Fruit fly (Drosophila melanogaster) whole organism, embryonic: Measurements from ENCODE around the gene CG12075.

Experiments used
- Abd-B ChIP-seq: fragments of 200-800 bp; sonication (Bioruptor generic); optimal IDR thresholded peaks from 2 replicates; lab custom pipeline; 2018; ENCODE audit warnings: missing biosample characterization, mild to moderate bottlenecking, missing genetic modification characterization, moderate library complexity
- Aef1 ChIP-seq: fragments of 200-800 bp; sonication (Bioruptor generic); IDR thresholded peaks from 3 replicates; pipeline ENCODE4 v1.3.6; 2022; ENCODE audit warnings: missing biosample characterization, missing genetic modification characterization
- Atf3 ChIP-seq: fragments of 200-800 bp; sonication (Bioruptor generic); optimal IDR thresholded peaks from 3 replicates; lab custom pipeline; 2016; ENCODE audit warnings: missing biosample characterization, missing genetic modification characterization
- CG10147 ChIP-seq: fragments of 200-800 bp; sonication (Bioruptor generic); optimal IDR thresholded peaks from 2 replicates; lab custom pipeline; 2019; ENCODE audit warnings: missing biosample characterization, mild to moderate bottlenecking, missing genetic modification characterization, moderate library complexity
- CG11695 ChIP-seq: fragments of 200-800 bp; sonication (Bioruptor generic); IDR thresholded peaks from 3 replicates; pipeline ENCODE4 v1.3.6; 2022; ENCODE audit warnings: missing biosample characterization, missing genetic modification characterization
- CG12299 ChIP-seq: fragments of 200-800 bp; sonication (Bioruptor generic); optimal IDR thresholded peaks from 2 replicates; lab custom pipeline; 2018; ENCODE audit warnings: missing biosample characterization, mild to moderate bottlenecking, missing genetic modification characterization
- CG12942 ChIP-seq: fragments of 200-800 bp; sonication (Bioruptor generic); optimal IDR thresholded peaks from 3 replicates; lab custom pipeline; 2016; ENCODE audit warnings: missing biosample characterization, missing genetic modification characterization
- CG14441 ChIP-seq: fragments of 200-800 bp; sonication (Bioruptor generic); IDR thresholded peaks from 2 replicates; pipeline ENCODE4 v1.3.6; 2022; ENCODE audit warnings: missing biosample characterization, missing genetic modification characterization
- CG15073 ChIP-seq: fragments of 200-800 bp; sonication (Bioruptor generic); optimal IDR thresholded peaks from 2 replicates; lab custom pipeline; 2016; ENCODE audit warnings: missing biosample characterization, missing genetic modification characterization
- CG15514 ChIP-seq: fragments of 200-800 bp; sonication (Bioruptor generic); optimal IDR thresholded peaks from 3 replicates; lab custom pipeline; 2017; ENCODE audit warnings: missing biosample characterization, missing genetic modification characterization, mild to moderate bottlenecking, moderate library complexity, missing genetic modification reagents
- CG17186 ChIP-seq: fragments of 200-800 bp; sonication (Bioruptor generic); optimal IDR thresholded peaks from 3 replicates; lab custom pipeline; 2017; ENCODE audit warnings: missing biosample characterization, missing genetic modification reagents, missing genetic modification characterization
- CG17361 ChIP-seq: fragments of 200-800 bp; sonication (Bioruptor generic); IDR thresholded peaks from 3 replicates; pipeline ENCODE4 v1.3.6; 2022; ENCODE audit warnings: missing biosample characterization, missing genetic modification characterization
- CG2199 ChIP-seq: fragments of 200-800 bp; sonication (Bioruptor generic); IDR thresholded peaks from 3 replicates; pipeline ENCODE4 v1.3.6; 2022; ENCODE audit warnings: missing biosample characterization, missing genetic modification characterization
- CG2678 ChIP-seq: fragments of 200-800 bp; sonication (Bioruptor generic); optimal IDR thresholded peaks from 3 replicates; lab custom pipeline; 2019; ENCODE audit warnings: missing biosample characterization, mild to moderate bottlenecking, missing genetic modification characterization, moderate library complexity
- CG3065 ChIP-seq: fragments of 200-800 bp; sonication (Bioruptor generic); optimal IDR thresholded peaks from 2 replicates; lab custom pipeline; 2016; ENCODE audit warnings: missing biosample characterization, missing genetic modification characterization
- CG31224 ChIP-seq: fragments of 200-800 bp; sonication (Bioruptor generic); IDR thresholded peaks from 2 replicates; pipeline ENCODE4 v1.3.6; 2022; ENCODE audit warnings: missing biosample characterization, missing genetic modification characterization
- CG34376 ChIP-seq: fragments of 200-800 bp; sonication (Bioruptor generic); optimal IDR thresholded peaks from 2 replicates; lab custom pipeline; 2018; ENCODE audit warnings: missing biosample characterization, mild to moderate bottlenecking, missing genetic modification characterization
- CG34422 ChIP-seq: fragments of 200-800 bp; sonication (Bioruptor generic); IDR thresholded peaks from 3 replicates; pipeline ENCODE4 v1.3.6; 2022; ENCODE audit warnings: missing biosample characterization, missing genetic modification characterization
- CG4328 ChIP-seq: fragments of 200-800 bp; sonication (Bioruptor generic); optimal IDR thresholded peaks from 3 replicates; lab custom pipeline; 2017; ENCODE audit warnings: missing biosample characterization, missing genetic modification reagents, missing genetic modification characterization
- CG5245 ChIP-seq: fragments of 200-800 bp; sonication (Bioruptor generic); optimal IDR thresholded peaks from 3 replicates; lab custom pipeline; 2016; ENCODE audit warnings: missing biosample characterization, missing genetic modification characterization
- CG7357 ChIP-seq: fragments of 200-800 bp; sonication (Bioruptor generic); IDR thresholded peaks from 3 replicates; pipeline ENCODE4 v1.3.6; 2022; ENCODE audit warnings: missing biosample characterization, missing genetic modification characterization
- CG8089 ChIP-seq: fragments of 200-800 bp; sonication (Bioruptor generic); optimal IDR thresholded peaks from 3 replicates; lab custom pipeline; 2016; ENCODE audit warnings: missing biosample characterization, missing genetic modification characterization
- CG8924 ChIP-seq: fragments of 200-800 bp; optimal IDR thresholded peaks from 3 replicates; lab custom pipeline; 2019; ENCODE audit warnings: missing biosample characterization, mild to moderate bottlenecking, missing genetic modification characterization, moderate library complexity
- D ChIP-seq, 2 experiments: fragments of 200-800 bp in 1 of 2; fragments of >200 bp in 1 of 2; sonication (Bioruptor generic) in 1 of 2; optimal IDR thresholded peaks; 2 replicates in 1 of 2; 3 replicates in 1 of 2; lab custom pipeline; 2017; ENCODE audit warnings: mild to moderate bottlenecking in 1 of 2, missing biosample characterization in 1 of 2, missing genetic modification characterization in 1 of 2, missing genetic modification reagents in 1 of 2
- MTF-1 ChIP-seq: fragments of 200-800 bp; sonication (Bioruptor generic); optimal IDR thresholded peaks from 2 replicates; lab custom pipeline; 2018; ENCODE audit warnings: missing biosample characterization, mild to moderate bottlenecking, missing genetic modification characterization, borderline replicate concordance
- NK7.1 ChIP-seq: fragments of 200-800 bp; sonication (Bioruptor generic); optimal IDR thresholded peaks from 3 replicates; lab custom pipeline; 2016; ENCODE audit warnings: missing biosample characterization, missing genetic modification characterization
- Oaz ChIP-seq: fragments of 200-800 bp; sonication (Bioruptor generic); IDR thresholded peaks from 2 replicates; pipeline ENCODE4 v1.3.6; 2022; ENCODE audit warnings: missing biosample characterization, missing genetic modification characterization
- Ravus ChIP-seq: fragments of 200-800 bp; sonication (Bioruptor generic); IDR thresholded peaks from 2 replicates; pipeline ENCODE4 v1.3.6; 2022; ENCODE audit warnings: missing biosample characterization, missing genetic modification characterization
- Scr ChIP-seq: fragments of 200-800 bp; sonication (Bioruptor generic); IDR thresholded peaks from 2 replicates; pipeline ENCODE4 v1.3.6; 2022; ENCODE audit warnings: missing biosample characterization, missing genetic modification characterization; ENCODE audit not compliant: partially characterized antibody
- ato ChIP-seq: fragments of 200-800 bp; sonication (Bioruptor generic); IDR thresholded peaks from 2 replicates; pipeline ENCODE4 v1.3.6; 2022; ENCODE audit warnings: missing biosample characterization, missing genetic modification characterization; ENCODE audit not compliant: partially characterized antibody
- chif ChIP-seq, 2 experiments: fragments of 200-800 bp; sonication (Bioruptor generic); optimal IDR thresholded peaks; 3 replicates each; lab custom pipeline; 2016; ENCODE audit warnings: missing biosample characterization in 2 of 2, missing genetic modification characterization in 2 of 2
- crp ChIP-seq, 2 experiments: fragments of 200-800 bp; sonication (Bioruptor generic); optimal IDR thresholded peaks; 2 replicates in 1 of 2; 3 replicates in 1 of 2; lab custom pipeline; 2017; ENCODE audit warnings: missing biosample characterization in 2 of 2, missing genetic modification characterization in 2 of 2, mild to moderate bottlenecking in 1 of 2, moderate library complexity in 1 of 2
- cwo ChIP-seq: fragments of 200-800 bp; sonication (Bioruptor generic); optimal IDR thresholded peaks from 3 replicates; lab custom pipeline; 2017; ENCODE audit warnings: missing biosample characterization, missing genetic modification characterization, mild to moderate bottlenecking, moderate library complexity, missing genetic modification reagents
- gro ChIP-seq: fragments of 200-800 bp; sonication (Bioruptor generic); optimal IDR thresholded peaks from 2 replicates; lab custom pipeline; 2016; ENCODE audit warnings: missing biosample characterization, missing genetic modification characterization
- her ChIP-seq: fragments of 200-800 bp; sonication (Bioruptor generic); optimal IDR thresholded peaks from 2 replicates; lab custom pipeline; 2016; ENCODE audit warnings: missing biosample characterization, missing genetic modification characterization
- jing ChIP-seq: fragments of 200-800 bp; sonication (Bioruptor generic); optimal IDR thresholded peaks from 2 replicates; lab custom pipeline; 2018; ENCODE audit warnings: missing biosample characterization, mild to moderate bottlenecking, missing genetic modification characterization
- onecut ChIP-seq: fragments of 200-800 bp; sonication (Bioruptor generic); IDR thresholded peaks from 2 replicates; pipeline ENCODE4 v1.3.6; 2022; ENCODE audit warnings: missing biosample characterization, missing genetic modification characterization
- otp ChIP-seq: fragments of 200-800 bp; sonication (Bioruptor generic); IDR thresholded peaks from 3 replicates; pipeline ENCODE4, ENCODE4 v1.3.6; 2022; ENCODE audit warnings: missing biosample characterization, missing genetic modification characterization
- slp2 ChIP-seq: fragments of 200-800 bp; sonication (Bioruptor generic); optimal IDR thresholded peaks from 2 replicates; lab custom pipeline; 2016; ENCODE audit warnings: missing biosample characterization, missing genetic modification characterization
- sqz ChIP-seq: fragments of 200-800 bp; sonication (Bioruptor generic); optimal IDR thresholded peaks from 3 replicates; lab custom pipeline; 2018; ENCODE audit warnings: missing biosample characterization, mild to moderate bottlenecking, missing genetic modification characterization
- ssp ChIP-seq: fragments of 200-800 bp; sonication (Bioruptor generic); IDR thresholded peaks from 2 replicates; pipeline ENCODE4 v1.3.6; 2022; ENCODE audit warnings: missing biosample characterization, missing genetic modification characterization
- tap ChIP-seq: fragments of 200-800 bp; optimal IDR thresholded peaks from 3 replicates; lab custom pipeline; 2019; ENCODE audit warnings: missing biosample characterization, mild to moderate bottlenecking, missing genetic modification characterization, moderate library complexity
- tin ChIP-seq: fragments of 200-800 bp; sonication (Bioruptor generic); optimal IDR thresholded peaks from 3 replicates; lab custom pipeline; 2016; ENCODE audit warnings: missing biosample characterization, missing genetic modification characterization
- tna ChIP-seq: fragments of 200-800 bp; sonication (Bioruptor generic); IDR thresholded peaks from 2 replicates; pipeline ENCODE4 v1.3.6; 2022; ENCODE audit warnings: missing biosample characterization, missing genetic modification characterization; ENCODE audit not compliant: partially characterized antibody
- tx ChIP-seq: fragments of 200-800 bp; sonication (Bioruptor generic); optimal IDR thresholded peaks from 2 replicates; lab custom pipeline; 2016; ENCODE audit warnings: missing biosample characterization, missing genetic modification characterization
- unpg ChIP-seq: fragments of 200-800 bp; sonication (Bioruptor generic); optimal IDR thresholded peaks from 3 replicates; lab custom pipeline; 2018; ENCODE audit warnings: missing biosample characterization, mild to moderate bottlenecking, missing genetic modification characterization, moderate library complexity
- wdn ChIP-seq: fragments of 200-800 bp; sonication (Bioruptor generic); IDR thresholded peaks from 2 replicates; pipeline ENCODE4 v1.3.6; 2022; ENCODE audit warnings: missing biosample characterization, missing genetic modification characterization
- zen ChIP-seq: fragments of 200-800 bp; sonication (Bioruptor generic); optimal IDR thresholded peaks from 3 replicates; lab custom pipeline; 2018; ENCODE audit warnings: missing biosample characterization, mild to moderate bottlenecking, missing genetic modification characterization, moderate library complexity

CG12075 gene

DNA sequence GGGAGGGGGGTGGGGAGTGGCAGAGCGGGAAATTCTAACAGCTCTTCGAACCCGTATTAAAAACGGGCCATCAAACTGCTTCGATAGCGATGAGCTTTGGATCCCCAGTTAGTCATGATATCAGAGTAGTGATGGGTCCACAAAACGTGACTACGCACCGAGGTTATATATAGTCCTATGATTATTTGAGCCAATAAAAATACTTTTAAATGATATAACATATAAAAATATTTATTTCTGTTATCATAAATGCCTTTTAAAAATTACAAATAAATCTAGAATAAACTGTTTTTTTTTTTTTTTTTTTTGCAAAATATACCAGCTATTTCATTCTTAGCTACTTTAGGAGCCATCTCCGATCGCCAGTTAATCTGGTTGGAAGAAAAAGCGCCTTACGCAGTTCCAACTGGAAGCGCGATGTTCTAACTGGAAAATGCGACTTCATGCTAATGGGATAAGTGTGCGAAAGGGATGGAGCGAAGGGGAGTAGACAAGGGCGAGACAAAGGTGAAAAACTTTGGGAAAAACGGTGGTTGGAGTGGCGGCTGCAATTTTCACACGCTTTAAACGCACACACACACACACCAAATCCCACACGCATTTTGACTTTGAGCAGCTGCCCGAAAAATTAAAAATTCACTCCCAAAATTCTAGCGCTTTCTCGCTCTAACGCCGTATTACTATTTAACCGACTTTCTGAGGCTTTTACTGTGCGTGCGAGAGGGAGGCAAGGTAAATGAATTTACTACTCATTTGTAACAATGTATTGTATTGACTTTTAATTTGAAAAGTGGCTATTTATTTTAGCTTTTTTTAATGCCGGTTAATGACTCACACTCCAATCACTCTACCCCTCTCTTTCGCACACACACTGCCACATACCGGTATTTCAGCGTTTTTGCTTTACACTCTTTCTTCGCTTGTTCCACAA, 59.0 kb downstream of the CG12075 start (continued):
- TF ChIP-seq gro (no peak), CG4328 (no peak), CG12942 (GFP tag; lab: Kevin White, UChicago) (no peak), CG34422 (0 out of 3 replicates have a peak, but pooled peaks have one; percentile 15), jing (GFP tag; lab: Kevin White, UChicago) (no peak), MTF-1 (no peak), CG15514 (GFP tag; lab: Kevin White, UChicago) (no peak), CG10147 (GFP tag; lab: Kevin White, UChicago) (no peak), sqz (GFP tag; lab: Kevin White, UChicago) (no peak), onecut (no peak), crp (GFP tag; optimal IDR thresholded peaks at IDR 0.05; lab: Kevin White, UChicago) (no peak), zen (tag; lab: Kevin White, UChicago) (no peak), slp2 (GFP tag; lab: Kevin White, UChicago) (no peak), Oaz (GFP tag; lab: Robert Waterston, UW) (no peak), otp (GFP tag; lab: Robert Waterston, UW) (no peak), tna (GFP tag; lab: Robert Waterston, UW) (no peak), CG15073 (GFP tag; lab: Kevin White, UChicago) (no peak), CG14441 (no peak), wdn (GFP tag; lab: Robert Waterston, UW) (no peak), ato (GFP tag; lab: Robert Waterston, UW) (no peak), her (GFP tag; lab: Kevin White, UChicago) (no peak), CG8924 (tag; lab: Kevin White, UChicago) (no peak), CG8089 (GFP tag; lab: Kevin White, UChicago) (no peak), CG34376 (GFP tag; lab: Kevin White, UChicago) (no peak), Aef1 (GFP tag; lab: Robert Waterston, UW) (no peak), CG3065 (no peak), Abd-B (GFP tag; lab: Kevin White, UChicago) (no peak), tin (GFP tag; lab: Kevin White, UChicago) (no peak), CG5245 (GFP tag; lab: Kevin White, UChicago) (no peak), cwo (GFP tag; lab: Kevin White, UChicago) (peak; percentile 51), unpg (GFP tag; lab: Kevin White, UChicago) (peak; percentile 14), CG17186 (no peak), ssp (no peak), CG31224 (GFP tag; lab: Robert Waterston, UW) (no peak), tx (GFP tag; lab: Kevin White, UChicago) (no peak), Ravus (GFP tag; lab: Robert Waterston, UW) (no peak), D (optimal IDR thresholded peaks at IDR 0.05; lab: Kevin White, UChicago) (no peak), D (GFP tag; optimal IDR thresholded peaks at IDR 0.05; lab: Kevin White, UChicago) (no peak), tap (tag; lab: Kevin White, UChicago) (peak; percentile 15), Scr (no peak), NK7.1 (GFP tag; lab: Kevin White, UChicago) (no peak), CG7357 (GFP tag; lab: Robert Waterston, UW) (no peak), CG17361 (no peak), CG11695 (no peak), chif (GFP tag; optimal IDR thresholded peaks at IDR 0.05; lab: Kevin White, UChicago) (no peak), CG12299 (tag; lab: Kevin White, UChicago) (no peak), CG2199 (GFP tag; lab: Robert Waterston, UW) (no peak), CG2678 (tag; lab: Kevin White, UChicago) (peak; percentile 44), Atf3 (GFP tag; lab: Kevin White, UChicago) (no peak)
